Worm (Caenorhabditis elegans): ENCODE data around the gene srv-10.

The srv-10 gene

DNA sequence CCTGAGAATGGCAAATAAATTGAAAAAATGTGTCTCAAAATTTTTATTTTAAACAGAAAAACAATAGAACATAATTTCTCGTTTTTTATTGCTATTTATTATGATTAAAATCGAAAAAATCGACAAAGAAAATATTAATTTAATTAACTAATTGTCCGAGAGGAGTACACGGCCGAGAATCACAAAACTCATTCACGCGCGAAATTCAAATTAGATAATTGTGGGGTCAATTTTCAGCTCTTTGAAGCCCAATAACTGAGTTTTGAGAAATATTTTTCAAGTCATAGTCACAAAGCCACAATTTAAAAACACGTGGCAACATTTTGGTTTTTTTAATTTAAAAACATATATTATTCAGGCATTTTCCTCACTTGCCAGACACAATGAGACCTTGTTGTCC is 14.6 kb upstream of the srv-10 start (continued):
- TF ChIP-seq sup-37 (GFP tag; optimal IDR thresholded peaks at IDR 0.05): no peak
- peak; percentile 26 for TF ChIP-seq dsc-1 (tag; optimal IDR thresholded peaks at IDR 0.05)
- TF ChIP-seq ceh-82 (tag; optimal IDR thresholded peaks at IDR 0.05): no peak
- no peak for TF ChIP-seq nhr-12 (tag; optimal IDR thresholded peaks at IDR 0.05)
- TF ChIP-seq nhr-11 (tag; optimal IDR thresholded peaks at IDR 0.05): no peak
- TF ChIP-seq mdl-1 (tag; optimal IDR thresholded peaks at IDR 0.05): no peak
- peak; percentile 44 for TF ChIP-seq swsn-7 (tag; optimal IDR thresholded peaks at IDR 0.05)
- TF ChIP-seq C04F5.9 (tag; optimal IDR thresholded peaks at IDR 0.05): no peak
- peak; percentile 61 for TF ChIP-seq nhr-20 (tag; optimal IDR thresholded peaks at IDR 0.05)
- peak; percentile 39 to 53 for TF ChIP-seq lsy-2 (tag; optimal IDR thresholded peaks at IDR 0.05)
- TF ChIP-seq tbx-2 (tag; optimal IDR thresholded peaks at IDR 0.05): peak; percentile 43
- TF ChIP-seq zag-1 (tag; optimal IDR thresholded peaks at IDR 0.05): no peak
- TF ChIP-seq nhr-71 (tag; optimal IDR thresholded peaks at IDR 0.05): peak; percentile 73
- no peak for TF ChIP-seq skn-1 (tag; optimal IDR thresholded peaks at IDR 0.05)
- TF ChIP-seq nhr-85 (tag): peak; percentile 89
- peak; percentile 82 for TF ChIP-seq rnt-1 (tag; optimal IDR thresholded peaks at IDR 0.05)
- no peak for TF ChIP-seq lin-13 (GFP tag; optimal IDR thresholded peaks at IDR 0.05)
- TF ChIP-seq hlh-4 (tag; optimal IDR thresholded peaks at IDR 0.05): no peak
- no peak for TF ChIP-seq unc-130 (tag; optimal IDR thresholded peaks at IDR 0.05)
- TF ChIP-seq ztf-4 (tag; optimal IDR thresholded peaks at IDR 0.05): no peak
- TF ChIP-seq pqm-1 (tag; optimal IDR thresholded peaks at IDR 0.05): no peak
- peak; percentile 10 for TF ChIP-seq xbp-1 (tag; optimal IDR thresholded peaks at IDR 0.05)
- TF ChIP-seq nhr-47 (tag; optimal IDR thresholded peaks at IDR 0.05): peak; percentile 71
- TF ChIP-seq blmp-1 (tag; optimal IDR thresholded peaks at IDR 0.05): peak; percentile 43
- TF ChIP-seq grh-1 (GFP tag; IDR thresholded peaks at IDR 0.05): peak; percentile 53; the same call in 1 of the 2 replicates
- peak in 1 of 2 experiments; percentile 74 for TF ChIP-seq ztf-11 (tag; optimal IDR thresholded peaks at IDR 0.05)
- no peak for TF ChIP-seq ceh-63 (GFP tag; optimal IDR thresholded peaks at IDR 0.05)
- TF ChIP-seq nhr-84 (tag; optimal IDR thresholded peaks at IDR 0.05): no peak
- peak; percentile 54 for TF ChIP-seq lin-39 (tag; optimal IDR thresholded peaks at IDR 0.05)
- TF ChIP-seq elt-3 (tag; optimal IDR thresholded peaks at IDR 0.05): no peak
- TF ChIP-seq unc-30 (tag; optimal IDR thresholded peaks at IDR 0.05): no peak
- no peak for TF ChIP-seq elt-2 (tag; optimal IDR thresholded peaks at IDR 0.05)
- TF ChIP-seq pax-3 (tag; optimal IDR thresholded peaks at IDR 0.05): peak; percentile 80
- TF ChIP-seq ceh-88 (GFP tag; IDR thresholded peaks at IDR 0.05): no peak
- TF ChIP-seq dpl-1 (GFP tag; optimal IDR thresholded peaks at IDR 0.05): peak; percentile 80 to 96 (median 88)
- no peak for TF ChIP-seq fkh-8 (tag; optimal IDR thresholded peaks at IDR 0.05)
- no peak for TF ChIP-seq nhr-28 (tag; optimal IDR thresholded peaks at IDR 0.05)
- TF ChIP-seq snu-23 (GFP tag; optimal IDR thresholded peaks at IDR 0.05): peak; percentile 44
- TF ChIP-seq hlh-17 (GFP tag; optimal IDR thresholded peaks at IDR 0.05; ENCODE audit: borderline replicate concordance): no peak
- peak; percentile 71 for TF ChIP-seq nhr-90 (tag; optimal IDR thresholded peaks at IDR 0.05; ENCODE audit: poor library complexity)
- TF ChIP-seq vab-15 (tag; optimal IDR thresholded peaks at IDR 0.05): no peak
- TF ChIP-seq aly-2 (tag; optimal IDR thresholded peaks at IDR 0.05): no peak

DNA sequence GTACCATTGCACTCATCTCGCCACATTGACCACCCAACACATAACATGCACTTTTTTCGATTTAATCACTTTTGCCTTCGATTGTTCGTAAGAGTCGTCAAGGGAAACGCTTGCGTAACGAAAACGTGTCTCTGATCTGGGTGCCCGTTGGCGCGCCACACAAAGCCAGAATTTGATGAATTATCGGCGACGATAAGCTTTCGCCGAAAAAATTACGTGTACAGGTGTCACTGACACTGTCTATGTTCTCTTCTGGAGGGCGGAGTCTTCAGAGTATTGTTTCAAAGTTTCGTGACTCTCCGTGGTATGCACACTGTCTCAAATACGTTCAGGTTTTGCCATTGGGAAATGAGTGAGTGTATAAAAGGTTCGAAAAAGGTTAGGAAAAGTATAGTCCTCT is 13.0 kb upstream of the srv-10 start, which contains the start of gene F53F1.4:
Gene F53F1.4, plus strand, starts transcription at position 390 of the 400 bp plus-strand sequence.
- peak; percentile 85 for TF ChIP-seq blmp-1 (tag; optimal IDR thresholded peaks at IDR 0.05)
- no peak for TF ChIP-seq nhr-90 (tag; optimal IDR thresholded peaks at IDR 0.05; ENCODE audit: poor library complexity)

Measured in whole organism, L1 larva.